Fruit fly (Drosophila melanogaster) ovary, adult (tissue): ENCODE results near the gene Nmd3.

Experiments used
- CG17801 ChIP-seq: fragments of 200-800 bp; optimal IDR thresholded peaks from 2 replicates; lab custom pipeline; 2019; ENCODE audit warnings: missing biosample characterization, mild to moderate bottlenecking, missing genetic modification characterization, moderate library complexity; ENCODE audit not compliant: partially characterized antibody

The Nmd3 gene

DNA sequence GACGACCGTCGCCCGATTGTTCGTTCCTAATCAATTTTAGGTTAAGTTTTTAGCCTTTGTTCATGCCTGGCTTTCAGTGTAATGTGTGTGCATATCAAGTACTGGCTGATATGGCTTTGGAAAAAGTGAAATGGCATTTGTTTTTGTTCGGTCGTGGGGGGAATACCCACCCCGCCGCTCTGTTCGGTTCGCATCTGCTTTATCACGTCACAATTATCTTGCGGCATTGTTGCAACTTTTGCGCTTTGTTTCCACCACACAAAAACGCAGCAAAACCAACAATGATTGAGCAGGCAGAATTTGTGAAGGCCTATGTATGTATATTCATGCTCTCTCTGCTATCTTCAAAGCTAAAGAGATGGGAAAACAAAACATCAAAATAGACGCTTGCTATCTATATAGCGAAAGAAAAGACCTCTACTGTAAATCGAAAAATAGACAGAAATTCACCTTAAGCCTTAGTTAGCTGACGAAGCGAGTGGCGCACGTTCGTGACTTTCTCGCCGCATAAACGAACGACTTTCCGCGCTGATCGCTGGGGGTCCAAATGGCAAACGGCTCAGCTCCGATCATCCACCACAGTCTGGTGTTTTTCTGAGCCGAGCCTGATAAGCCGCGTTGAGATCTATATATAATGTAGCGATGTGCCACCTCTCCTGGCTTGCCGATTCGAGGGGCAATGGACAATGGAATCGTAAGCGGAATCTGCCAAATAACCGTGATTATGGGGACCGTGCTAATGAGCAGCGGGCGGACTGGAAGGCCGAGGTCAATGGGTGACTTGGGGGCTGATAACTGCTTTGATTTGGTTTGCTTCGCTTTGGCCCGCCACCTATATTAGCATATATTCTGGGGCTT, 13.2 kb upstream of the Nmd3 start:
- no peak for TF ChIP-seq CG17801

DNA sequence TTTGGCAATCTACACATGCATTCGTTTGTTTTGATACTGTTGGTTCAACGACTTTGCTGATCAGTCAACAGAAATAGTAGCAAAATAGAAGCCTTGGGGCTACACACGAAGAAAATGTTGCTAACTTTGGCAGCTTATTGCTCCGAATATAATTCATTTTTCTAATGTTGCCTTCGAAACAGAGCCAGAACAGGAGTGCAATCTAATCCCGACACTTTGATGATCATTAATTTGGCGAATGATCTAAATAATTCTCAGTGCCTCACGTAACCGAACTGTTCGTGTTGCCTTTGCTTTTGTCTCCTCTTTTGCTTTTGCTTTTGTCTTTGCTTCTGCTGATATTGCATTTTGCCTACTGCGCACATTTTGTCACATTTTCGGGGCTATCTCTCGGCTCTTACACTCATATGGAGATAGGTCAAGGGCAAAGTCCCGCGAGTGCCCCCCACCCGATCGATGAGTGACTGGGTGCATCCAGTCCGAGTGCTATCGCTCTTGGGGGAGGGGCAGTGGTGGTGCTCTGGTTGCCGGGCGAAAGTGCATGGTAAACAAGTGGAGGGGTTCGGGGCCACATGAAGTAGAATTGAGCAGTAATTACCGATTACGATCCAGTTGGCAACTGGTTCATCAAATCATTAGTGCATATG, 11.7 kb upstream of the Nmd3 start:
- TF ChIP-seq CG17801, result peak; percentile 87

DNA sequence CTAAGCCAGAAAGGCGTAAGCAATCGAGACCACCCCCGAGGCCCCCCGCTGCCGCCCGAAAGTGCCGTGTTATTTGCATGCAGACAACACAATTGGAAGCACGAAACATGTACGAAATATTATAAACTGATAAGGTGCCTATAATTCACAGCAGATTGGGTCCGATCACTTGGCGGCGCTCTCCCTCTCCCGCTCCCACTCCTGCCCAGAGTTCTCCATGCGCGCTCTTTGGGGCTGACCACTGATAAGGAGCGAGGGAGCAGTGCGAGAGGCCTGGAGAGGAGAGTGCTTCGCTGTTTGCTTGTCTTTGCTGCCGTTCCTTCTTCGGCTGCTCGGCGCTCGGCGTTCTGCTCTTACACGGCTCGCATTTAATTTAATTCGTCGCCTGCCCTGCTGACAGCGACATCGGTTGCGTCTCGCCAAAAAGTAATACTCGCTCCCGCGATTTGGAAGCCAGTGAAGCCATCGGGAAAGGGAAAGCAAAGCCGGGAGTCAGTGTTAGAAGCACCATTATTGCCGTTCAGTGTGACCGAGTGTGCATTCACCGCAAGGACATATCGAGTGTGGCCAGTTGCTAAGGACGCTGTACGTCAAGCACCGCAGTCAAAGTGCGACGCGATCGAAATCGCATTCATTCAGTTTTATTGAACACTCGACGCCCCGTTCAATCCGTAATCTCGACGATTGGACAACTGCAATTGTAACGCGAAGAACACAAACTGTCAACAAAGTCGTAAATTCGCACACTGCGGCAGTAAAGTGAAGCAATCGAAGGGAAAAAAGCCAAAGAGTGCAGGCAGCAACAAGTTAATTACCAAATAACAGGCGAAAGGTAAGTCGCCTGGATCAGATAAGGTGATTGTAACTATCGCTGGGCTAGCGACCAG, 10.0 kb upstream of the Nmd3 start:
- TF ChIP-seq CG17801, result peak; percentile 24

DNA sequence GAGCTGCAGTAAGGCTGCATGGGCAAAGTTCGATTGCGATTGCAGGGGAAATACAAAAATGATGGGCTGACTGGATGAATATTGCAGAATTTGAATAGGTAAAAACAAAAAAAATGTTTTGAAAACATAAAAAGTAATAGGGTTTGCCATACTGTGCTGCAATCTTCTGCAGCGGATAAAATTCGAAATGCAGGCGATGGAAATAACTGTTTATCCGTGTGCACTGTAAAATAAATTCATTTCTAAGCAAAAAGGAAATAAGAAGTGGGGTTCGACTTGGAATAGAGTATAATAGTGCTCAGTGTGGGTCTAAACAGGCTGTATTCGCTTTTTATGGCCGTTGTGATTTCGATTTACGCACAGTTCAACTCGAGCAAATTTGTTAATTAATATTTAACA, 9.3 kb upstream of the Nmd3 start, which contains the start of gene CG14053:
Gene CG14053, minus strand, starts transcription at position 101 of the 399 bp plus-strand sequence.
- TF ChIP-seq CG17801, result no peak

DNA sequence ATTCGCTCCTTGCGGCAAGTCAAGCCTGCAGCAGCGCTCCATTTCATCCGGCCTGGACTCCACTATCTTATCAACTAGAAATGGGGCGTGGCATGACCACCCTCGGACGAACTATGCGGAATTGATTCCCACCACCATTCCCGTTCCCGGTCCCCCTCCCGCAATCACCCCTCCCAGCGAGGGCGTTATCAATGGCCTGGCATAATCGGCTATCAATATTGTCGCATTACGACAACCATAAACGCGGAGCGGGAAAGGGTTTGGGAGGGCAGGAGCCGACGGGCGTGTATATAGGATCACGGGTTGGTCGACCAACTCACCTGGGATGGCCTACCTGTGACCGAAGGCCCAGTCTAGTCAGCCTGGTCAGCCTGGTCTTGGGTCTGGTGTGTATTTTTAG, 8.7 kb upstream of the Nmd3 start:
- TF ChIP-seq CG17801, result no peak

DNA sequence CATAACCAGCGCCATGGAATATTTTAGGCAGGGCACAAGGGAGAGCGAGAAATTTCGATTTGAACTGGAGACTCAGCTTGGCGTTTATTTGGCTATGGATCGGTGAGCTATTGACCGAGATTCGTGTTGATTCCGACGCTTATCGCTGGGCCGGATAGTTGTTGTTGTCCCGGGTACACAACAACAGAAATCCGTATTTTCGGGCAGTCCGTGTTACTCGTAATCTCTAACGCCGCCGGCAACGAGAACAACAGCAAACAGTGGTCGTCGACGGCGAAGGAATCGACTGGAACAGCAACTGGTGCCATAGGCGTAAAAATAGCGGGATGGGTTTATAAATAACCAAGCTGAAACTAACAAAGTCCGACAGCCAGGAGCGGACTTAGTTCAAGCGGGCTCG, 7.4 kb upstream of the Nmd3 start:
- no peak for TF ChIP-seq CG17801

DNA sequence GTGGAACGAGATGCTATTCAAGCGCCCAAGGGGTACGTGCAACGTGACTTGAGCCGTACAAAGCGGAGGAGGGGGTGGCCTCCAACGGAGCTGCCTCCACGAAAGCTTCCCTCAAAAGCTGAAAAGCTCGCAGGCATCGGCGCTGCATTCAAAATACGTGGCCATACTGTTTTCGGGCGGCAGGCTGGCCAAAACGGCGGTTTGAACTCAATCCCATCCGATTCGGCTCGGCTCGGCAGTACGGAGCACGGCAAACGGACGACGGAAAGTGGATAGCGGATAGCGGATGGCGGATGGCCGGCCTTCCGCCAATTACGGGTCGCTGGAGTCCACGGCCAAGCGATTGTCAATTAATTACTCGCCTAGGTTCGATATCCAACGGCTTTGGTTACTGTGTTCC, 4.4 kb upstream of the Nmd3 start, which contains the start of gene Mct1:
Gene Mct1, plus strand, starts transcription at position 301 of the 400 bp plus-strand sequence.
- TF ChIP-seq CG17801, result no peak

DNA sequence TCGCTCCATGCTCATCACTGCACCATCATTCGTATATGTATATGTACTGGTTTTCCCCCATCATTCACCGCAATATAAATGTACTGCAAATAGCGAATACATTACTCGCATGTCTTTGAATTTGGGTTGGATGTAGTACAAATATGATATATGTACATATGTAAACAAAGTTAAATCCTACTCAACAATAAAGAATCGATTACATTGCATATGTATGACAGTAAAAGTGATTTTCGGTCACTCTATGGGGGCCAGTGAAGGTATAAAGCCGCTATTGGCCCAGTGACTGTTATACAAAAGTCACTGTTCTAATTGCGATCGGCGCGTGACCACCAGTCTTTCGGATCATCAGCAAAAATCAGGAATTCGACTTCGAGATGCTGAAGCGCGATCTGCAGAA, 3.1 kb upstream of the Nmd3 start, which contains the start of gene CG3457:
Gene CG3457, plus strand, starts transcription at position 301 of the 400 bp plus-strand sequence.
- TF ChIP-seq CG17801, result no peak

DNA sequence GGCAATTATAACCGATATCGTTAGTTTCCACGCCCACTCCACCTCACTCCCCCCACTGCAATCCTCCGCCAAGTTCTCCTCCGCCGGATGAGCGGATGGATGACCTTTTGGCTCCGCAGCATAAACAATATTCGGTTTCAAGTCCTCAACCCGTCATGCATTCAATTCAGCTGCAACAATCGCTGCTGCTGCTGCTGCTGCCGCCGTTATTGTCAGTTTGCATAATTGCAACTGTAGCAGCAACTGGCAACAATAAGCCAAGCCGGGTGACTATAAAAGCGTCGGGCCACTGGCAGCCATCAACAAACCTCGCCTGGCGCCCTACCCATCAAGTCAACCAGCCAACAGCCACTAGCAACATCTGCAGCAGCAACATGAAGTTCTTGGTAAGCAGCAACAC, 2.1 kb upstream of the Nmd3 start, which contains the start of gene CG17777:
Gene CG17777, plus strand, starts transcription at position 301 of the 400 bp plus-strand sequence.
- no peak for TF ChIP-seq CG17801

DNA sequence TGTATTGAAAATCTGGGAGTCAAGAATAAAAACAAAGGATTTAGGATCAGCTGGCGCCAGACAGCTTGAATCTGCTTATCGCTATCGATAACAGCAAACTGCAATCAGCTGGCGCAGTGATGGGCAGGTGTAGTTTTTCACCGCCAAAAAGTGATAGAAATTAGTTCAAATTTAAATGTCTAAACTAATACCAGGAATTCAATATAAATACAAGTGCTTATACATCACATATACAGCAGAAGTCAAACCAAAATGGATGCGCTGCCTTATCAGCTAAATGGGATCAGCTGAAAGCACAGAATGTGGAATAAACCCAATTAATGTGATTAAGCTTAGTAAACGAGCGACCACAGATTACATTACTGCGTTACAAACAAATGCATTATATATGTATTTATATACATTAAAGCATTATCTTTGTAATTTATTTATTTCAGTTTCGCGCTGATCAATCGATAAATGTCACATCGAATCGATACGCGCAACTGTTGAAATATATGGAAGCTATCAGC, 3.7 kb downstream of the Nmd3 start, which contains the start of gene pn:
Gene pn, plus strand, starts transcription at position 462 of the 512 bp plus-strand sequence.
- TF ChIP-seq CG17801, result no peak

DNA sequence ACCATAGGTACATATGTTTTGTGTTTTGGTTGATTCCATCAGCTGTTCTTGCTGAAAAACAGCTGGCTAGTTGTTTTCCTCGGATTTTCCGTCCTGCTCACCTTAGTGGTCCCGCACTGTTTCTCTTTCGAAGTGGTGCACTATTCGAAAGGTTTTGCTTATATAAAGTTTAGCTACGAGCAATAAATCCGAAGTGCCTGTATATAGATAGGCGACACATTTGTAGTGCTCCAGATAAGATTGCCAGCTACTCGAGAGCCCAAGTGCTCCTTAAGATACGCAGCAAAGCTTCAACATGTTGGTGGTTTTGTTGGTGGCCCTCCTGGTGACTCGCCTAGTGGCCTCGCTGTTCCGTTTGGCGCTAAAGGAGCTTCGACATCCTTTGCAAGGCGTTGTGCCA, 5.7 kb downstream of the Nmd3 start, which contains the start of gene Cyp4ae1:
Gene Cyp4ae1, plus strand, starts transcription at position 206 of the 400 bp plus-strand sequence.
- TF ChIP-seq CG17801, result peak; percentile 31

DNA sequence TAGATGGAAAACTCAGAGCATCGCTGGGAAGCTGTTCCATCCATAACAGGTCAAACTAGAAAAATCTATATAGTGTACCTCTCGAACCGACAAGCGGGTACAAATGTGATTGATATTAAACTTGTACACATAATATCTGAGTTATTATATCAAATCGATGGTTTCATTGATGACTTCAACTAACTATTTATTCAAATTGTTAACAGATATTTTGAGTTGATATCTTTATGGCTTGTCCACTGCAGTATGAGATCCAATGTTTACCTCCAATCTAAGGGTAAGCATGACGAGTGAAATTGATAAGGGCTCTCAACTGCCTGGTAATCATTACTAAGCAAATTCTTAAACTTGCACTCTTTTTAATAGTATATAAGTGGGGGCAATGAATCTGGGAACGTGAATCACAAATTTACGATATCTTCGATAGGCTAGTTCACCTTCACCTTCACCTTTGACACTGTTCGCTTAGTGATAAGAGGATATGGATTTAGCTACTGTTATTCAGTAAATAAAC, 8.5 kb downstream of the Nmd3 start, which contains the start of gene Cyp4d2:
Gene Cyp4d2, plus strand, starts transcription at position 51 of the 514 bp plus-strand sequence.
- no peak for TF ChIP-seq CG17801

DNA sequence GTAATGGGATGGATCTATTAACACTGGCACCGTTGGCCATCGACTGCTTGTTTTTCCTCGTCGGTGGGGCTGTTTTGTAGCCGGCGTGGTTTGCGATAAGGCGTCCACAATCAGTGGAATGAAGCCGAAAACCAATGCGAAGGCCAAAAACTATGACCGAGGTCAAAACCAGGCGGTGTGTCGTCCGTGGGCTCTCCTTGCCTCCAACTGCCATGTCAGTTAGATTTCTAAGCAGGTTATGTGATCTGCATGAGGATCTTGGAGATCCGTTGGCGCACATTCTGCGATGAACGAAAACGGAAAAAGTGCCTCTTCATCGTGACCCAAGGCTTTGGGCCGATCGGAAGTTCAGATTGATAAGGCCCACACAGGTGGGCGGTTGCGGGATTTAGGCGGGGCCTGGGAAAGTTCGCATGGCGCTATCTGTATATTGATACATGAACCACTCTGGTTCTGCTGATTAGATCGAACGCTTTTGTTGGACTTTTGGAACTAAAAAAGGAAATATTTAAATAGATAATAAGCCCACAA, 9.1 kb downstream of the Nmd3 start, which contains the start of gene Cyp4d14:
Gene Cyp4d14, minus strand, starts transcription at position 51 of the 531 bp plus-strand sequence.
- TF ChIP-seq CG17801, result no peak

DNA sequence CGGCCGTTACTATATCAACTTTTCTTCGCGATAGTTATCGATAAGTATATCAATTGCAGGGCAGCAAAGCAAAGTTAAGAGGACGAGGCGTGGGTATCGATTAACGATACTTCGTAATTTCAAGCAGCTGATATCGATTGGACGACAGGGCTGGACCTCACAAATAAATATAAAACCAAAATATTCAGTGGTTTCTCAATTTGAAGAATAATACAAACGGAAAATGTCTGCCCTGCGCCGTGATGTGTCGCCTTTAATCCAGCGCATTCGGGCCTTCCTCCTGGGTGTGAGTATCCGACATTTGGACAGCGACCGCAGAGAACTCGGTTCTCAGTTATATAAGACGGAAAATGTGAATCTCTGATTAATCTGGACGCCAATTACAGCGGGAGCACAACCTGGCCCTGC, 12.0 kb downstream of the Nmd3 start, which contains the start of gene ND-B14.5A:
Gene ND-B14.5A, plus strand, starts transcription at position 107 of the 408 bp plus-strand sequence.
- TF ChIP-seq CG17801, result peak; percentile 49

DNA sequence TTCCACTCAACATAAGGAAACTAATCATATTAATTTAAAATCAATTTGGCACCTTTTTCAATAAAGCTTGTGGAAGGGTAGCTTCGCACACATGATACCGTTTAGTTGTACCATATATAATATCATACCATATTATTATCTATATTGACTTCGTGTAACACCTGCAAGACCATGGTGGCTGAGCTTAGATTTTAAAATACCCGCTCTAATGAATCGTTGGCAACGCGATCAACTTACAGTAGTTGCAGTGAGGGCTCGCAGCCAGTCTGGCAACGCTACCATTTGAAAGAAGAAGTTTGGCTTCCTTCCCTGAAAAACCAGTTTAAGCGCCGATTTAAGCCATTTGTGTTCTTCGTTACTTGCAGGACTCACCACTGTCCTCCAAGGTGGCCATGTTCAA, 14.0 kb downstream of the Nmd3 start:
- no peak for TF ChIP-seq CG17801
